Fruit fly (Drosophila melanogaster) whole organism, embryonic: ENCODE measurements around the gene CG34134.

Experiments used
- Atf3 ChIP-seq: fragments of 200-800 bp; sonication (Bioruptor generic); optimal IDR thresholded peaks from 3 replicates; lab custom pipeline; 2016; ENCODE audit warnings: missing biosample characterization, missing genetic modification characterization
- CG10209 ChIP-seq: fragments of 200-800 bp; sonication (Bioruptor generic); optimal IDR thresholded peaks from 3 replicates; lab custom pipeline; 2017; ENCODE audit warnings: missing biosample characterization, mild to moderate bottlenecking, missing genetic modification characterization, missing genetic modification reagents
- CG12391 ChIP-seq: fragments of 200-800 bp; sonication (Bioruptor generic); optimal IDR thresholded peaks from 3 replicates; lab custom pipeline; 2018; ENCODE audit warnings: missing biosample characterization, mild to moderate bottlenecking, missing genetic modification characterization, moderate library complexity
- CG12744 ChIP-seq: fragments of 200-800 bp; sonication (Bioruptor generic); optimal IDR thresholded peaks from 2 replicates; lab custom pipeline; 2016; ENCODE audit warnings: missing biosample characterization, missing genetic modification characterization
- CG13424 ChIP-seq: fragments of 200-800 bp; sonication (Bioruptor generic); optimal IDR thresholded peaks from 2 replicates; lab custom pipeline; 2019; ENCODE audit warnings: missing biosample characterization, mild to moderate bottlenecking, missing genetic modification characterization, moderate library complexity
- CG14667 ChIP-seq: fragments of 200-800 bp; sonication (Bioruptor generic); IDR thresholded peaks from 2 replicates; pipeline ENCODE4 v1.3.6; 2022; ENCODE audit warnings: missing biosample characterization, missing genetic modification characterization
- CG14710 ChIP-seq: fragments of 200-800 bp; sonication (Bioruptor generic); optimal IDR thresholded peaks from 3 replicates; lab custom pipeline; 2019; ENCODE audit warnings: missing biosample characterization, mild to moderate bottlenecking, missing genetic modification characterization, moderate library complexity
- CG1602 ChIP-seq: fragments of 200-800 bp; sonication (Bioruptor generic); optimal IDR thresholded peaks from 3 replicates; lab custom pipeline; 2016; ENCODE audit warnings: missing biosample characterization, missing genetic modification characterization
- CG1603 ChIP-seq: fragments of 200-800 bp; sonication (Bioruptor generic); optimal IDR thresholded peaks from 2 replicates; lab custom pipeline; 2019; ENCODE audit warnings: missing biosample characterization, mild to moderate bottlenecking, missing genetic modification characterization, moderate library complexity
- CG17361 ChIP-seq: fragments of 200-800 bp; sonication (Bioruptor generic); IDR thresholded peaks from 3 replicates; pipeline ENCODE4 v1.3.6; 2022; ENCODE audit warnings: missing biosample characterization, missing genetic modification characterization
- CG30020 ChIP-seq: fragments of 200-800 bp; optimal IDR thresholded peaks from 2 replicates; lab custom pipeline; 2019; ENCODE audit warnings: missing biosample characterization, mild to moderate bottlenecking, missing genetic modification characterization, moderate library complexity
- CG33213 ChIP-seq: fragments of 200-800 bp; sonication (Bioruptor generic); optimal IDR thresholded peaks from 3 replicates; lab custom pipeline; 2016; ENCODE audit warnings: missing biosample characterization, missing genetic modification characterization
- CG34422 ChIP-seq: fragments of 200-800 bp; sonication (Bioruptor generic); IDR thresholded peaks from 3 replicates; pipeline ENCODE4 v1.3.6; 2022; ENCODE audit warnings: missing biosample characterization, missing genetic modification characterization
- CrebB ChIP-seq: fragments of 200-800 bp; sonication (Bioruptor generic); optimal IDR thresholded peaks from 3 replicates; lab custom pipeline; 2018; ENCODE audit warnings: missing biosample characterization, mild to moderate bottlenecking, missing genetic modification characterization
- D ChIP-seq, 2 experiments: fragments of 200-800 bp in 1 of 2; fragments of >200 bp in 1 of 2; sonication (Bioruptor generic) in 1 of 2; optimal IDR thresholded peaks; 2 replicates in 1 of 2; 3 replicates in 1 of 2; lab custom pipeline; 2017; ENCODE audit warnings: mild to moderate bottlenecking in 1 of 2, missing biosample characterization in 1 of 2, missing genetic modification characterization in 1 of 2, missing genetic modification reagents in 1 of 2
- Deaf1 ChIP-seq: fragments of 200-800 bp; optimal IDR thresholded peaks from 3 replicates; lab custom pipeline; 2019; ENCODE audit warnings: missing biosample characterization, mild to moderate bottlenecking, missing genetic modification characterization, moderate library complexity
- Dip2 ChIP-seq: fragments of 200-800 bp; sonication (Bioruptor generic); IDR thresholded peaks from 2 replicates; pipeline ENCODE4 v1.3.6; 2022; ENCODE audit warnings: missing biosample characterization, missing genetic modification characterization
- Doc3 ChIP-seq: fragments of 200-800 bp; sonication (Bioruptor generic); IDR thresholded peaks from 3 replicates; pipeline ENCODE4 v1.3.6; 2022; ENCODE audit warnings: missing biosample characterization, missing genetic modification characterization; ENCODE audit not compliant: partially characterized antibody
- Hr3 ChIP-seq: fragments of 200-800 bp; sonication (Bioruptor generic); optimal IDR thresholded peaks from 3 replicates; lab custom pipeline; 2016; ENCODE audit warnings: missing biosample characterization, missing genetic modification characterization
- Lpt ChIP-seq: fragments of >200 bp; optimal IDR thresholded peaks from 2 replicates; lab custom pipeline; 2018; ENCODE audit warnings: missing biosample characterization, missing genetic modification characterization
- NC2β ChIP-seq: fragments of 200-800 bp; sonication (Bioruptor generic); optimal IDR thresholded peaks from 2 replicates; lab custom pipeline; 2016; ENCODE audit warnings: missing biosample characterization, missing genetic modification characterization
- Neu2 ChIP-seq: fragments of 200-800 bp; sonication (Bioruptor generic); optimal IDR thresholded peaks from 3 replicates; lab custom pipeline; 2016; ENCODE audit warnings: missing biosample characterization, missing genetic modification characterization, borderline replicate concordance
- Pdp1 ChIP-seq, 2 experiments: fragments of 200-800 bp; sonication (Bioruptor generic); optimal IDR thresholded peaks; 3 replicates each; lab custom pipeline; 2016; ENCODE audit warnings: missing biosample characterization in 2 of 2, missing genetic modification characterization in 2 of 2, mild to moderate bottlenecking in 1 of 2, moderate library complexity in 1 of 2
- Sry-δ ChIP-seq: fragments of 200-800 bp; sonication (Bioruptor generic); optimal IDR thresholded peaks from 2 replicates; lab custom pipeline; 2016; ENCODE audit warnings: missing biosample characterization, missing genetic modification characterization
- al ChIP-seq: fragments of 200-800 bp; sonication (Bioruptor generic); IDR thresholded peaks from 2 replicates; pipeline ENCODE4 v1.3.6; 2022; ENCODE audit warnings: missing biosample characterization, missing genetic modification characterization
- cas ChIP-seq: fragments of 200-800 bp; sonication (Bioruptor generic); IDR thresholded peaks from 2 replicates; pipeline ENCODE4 v1.3.6; 2022; ENCODE audit warnings: missing biosample characterization, missing genetic modification characterization
- da ChIP-seq: fragments of 200-800 bp; sonication (Bioruptor generic); optimal IDR thresholded peaks from 2 replicates; lab custom pipeline; 2016; ENCODE audit warnings: missing biosample characterization, missing genetic modification characterization
- exex ChIP-seq: fragments of 200-800 bp; sonication (Bioruptor generic); optimal IDR thresholded peaks from 4 replicates; lab custom pipeline; 2018; ENCODE audit warnings: missing biosample characterization, mild to moderate bottlenecking, missing genetic modification characterization, moderate library complexity
- eyg ChIP-seq: fragments of 200-800 bp; sonication (Bioruptor generic); optimal IDR thresholded peaks from 3 replicates; lab custom pipeline; 2016; ENCODE audit warnings: missing biosample characterization, missing genetic modification characterization
- fd96Cb ChIP-seq: fragments of 200-800 bp; sonication (Bioruptor generic); optimal IDR thresholded peaks from 2 replicates; lab custom pipeline; 2018; ENCODE audit warnings: missing biosample characterization, mild to moderate bottlenecking, missing genetic modification characterization, moderate library complexity
- gt ChIP-seq: fragments of 200-800 bp; sonication (Bioruptor generic); IDR thresholded peaks from 2 replicates; pipeline ENCODE4 v1.3.6; 2022; ENCODE audit warnings: missing biosample characterization, missing genetic modification characterization
- hkb ChIP-seq, 2 experiments: fragments of 200-800 bp in 1 of 2; fragments of >200 bp in 1 of 2; sonication (Bioruptor generic) in 1 of 2; IDR thresholded peaks in 1 of 2; optimal IDR thresholded peaks in 1 of 2; 2 replicates each; pipeline versions ENCODE4 v1.3.6 to Lab custom; 2017 to 2022; ENCODE audit warnings: missing biosample characterization in 1 of 2, missing genetic modification characterization in 1 of 2
- jumu ChIP-seq: fragments of 200-800 bp; sonication (Bioruptor generic); optimal IDR thresholded peaks from 3 replicates; lab custom pipeline; 2016; ENCODE audit warnings: missing biosample characterization, missing genetic modification characterization
- kah ChIP-seq: fragments of 200-800 bp; sonication (Bioruptor generic); optimal IDR thresholded peaks from 2 replicates; lab custom pipeline; 2018; ENCODE audit warnings: missing biosample characterization, mild to moderate bottlenecking, missing genetic modification characterization
- kni ChIP-seq: fragments of 200-800 bp; sonication (Bioruptor generic); optimal IDR thresholded peaks from 3 replicates; lab custom pipeline; 2017; ENCODE audit warnings: mild to moderate bottlenecking, missing biosample characterization, missing genetic modification reagents, missing genetic modification characterization
- mld ChIP-seq: fragments of 200-800 bp; sonication (Bioruptor generic); IDR thresholded peaks from 3 replicates; pipeline ENCODE4 v1.3.6; 2022; ENCODE audit warnings: missing biosample characterization, missing genetic modification characterization; ENCODE audit not compliant: partially characterized antibody
- odd ChIP-seq: fragments of 200-800 bp; sonication (Bioruptor generic); optimal IDR thresholded peaks from 2 replicates; lab custom pipeline; 2017; ENCODE audit warnings: missing biosample characterization, mild to moderate bottlenecking, missing genetic modification characterization
- pan ChIP-seq, 4 experiments: fragments of >200 bp in 3 of 4; fragments of 200-800 bp in 1 of 4; sonication (Bioruptor generic) in 1 of 4; optimal IDR thresholded peaks in 3 of 4; IDR thresholded peaks in 1 of 4; 2 replicates each; pipeline versions ENCODE4 v1.3.6 to Lab custom; 2017 to 2022; ENCODE audit warnings: missing biosample characterization in 2 of 4, missing genetic modification characterization in 2 of 4, mixed read lengths in 1 of 4
- pb ChIP-seq: fragments of 200-800 bp; sonication (Bioruptor generic); optimal IDR thresholded peaks from 3 replicates; lab custom pipeline; 2016; ENCODE audit warnings: missing biosample characterization, missing genetic modification characterization
- pros ChIP-seq: fragments of 200-800 bp; sonication (Bioruptor generic); optimal IDR thresholded peaks from 3 replicates; lab custom pipeline; 2019; ENCODE audit warnings: missing biosample characterization, mild to moderate bottlenecking, missing genetic modification characterization, moderate library complexity
- psq ChIP-seq: fragments of 200-800 bp; sonication (Bioruptor generic); optimal IDR thresholded peaks from 2 replicates; lab custom pipeline; 2017; ENCODE audit warnings: missing biosample characterization, missing genetic modification characterization
- pum ChIP-seq: fragments of 200-800 bp; sonication (Bioruptor generic); optimal IDR thresholded peaks from 2 replicates; lab custom pipeline; 2016; ENCODE audit warnings: missing biosample characterization, missing genetic modification characterization
- sd ChIP-seq: fragments of 200-800 bp; sonication (Bioruptor generic); optimal IDR thresholded peaks from 3 replicates; lab custom pipeline; 2018; ENCODE audit warnings: missing biosample characterization, mild to moderate bottlenecking, missing genetic modification characterization, moderate library complexity
- sens-2 ChIP-seq: fragments of 200-800 bp; sonication (Bioruptor generic); IDR thresholded peaks from 2 replicates; pipeline ENCODE4 v1.3.6; 2022; ENCODE audit warnings: missing biosample characterization, missing genetic modification characterization
- tna ChIP-seq: fragments of 200-800 bp; sonication (Bioruptor generic); IDR thresholded peaks from 2 replicates; pipeline ENCODE4 v1.3.6; 2022; ENCODE audit warnings: missing biosample characterization, missing genetic modification characterization; ENCODE audit not compliant: partially characterized antibody
- tup ChIP-seq: fragments of 200-800 bp; sonication (Bioruptor generic); optimal IDR thresholded peaks from 2 replicates; lab custom pipeline; 2016; ENCODE audit warnings: missing biosample characterization, mild to moderate bottlenecking, missing genetic modification characterization, moderate library complexity
- unpg ChIP-seq: fragments of 200-800 bp; sonication (Bioruptor generic); optimal IDR thresholded peaks from 3 replicates; lab custom pipeline; 2018; ENCODE audit warnings: missing biosample characterization, mild to moderate bottlenecking, missing genetic modification characterization, moderate library complexity
- vvl ChIP-seq: fragments of 200-800 bp; sonication (Bioruptor generic); IDR thresholded peaks from 2 replicates; pipeline ENCODE4 v1.3.6; 2022; ENCODE audit warnings: missing biosample characterization, missing genetic modification characterization
- wek ChIP-seq: fragments of 200-800 bp; sonication (Bioruptor generic); optimal IDR thresholded peaks from 3 replicates; lab custom pipeline; 2018; ENCODE audit warnings: missing biosample characterization, mild to moderate bottlenecking, missing genetic modification characterization, moderate library complexity

CG34134 gene

DNA sequence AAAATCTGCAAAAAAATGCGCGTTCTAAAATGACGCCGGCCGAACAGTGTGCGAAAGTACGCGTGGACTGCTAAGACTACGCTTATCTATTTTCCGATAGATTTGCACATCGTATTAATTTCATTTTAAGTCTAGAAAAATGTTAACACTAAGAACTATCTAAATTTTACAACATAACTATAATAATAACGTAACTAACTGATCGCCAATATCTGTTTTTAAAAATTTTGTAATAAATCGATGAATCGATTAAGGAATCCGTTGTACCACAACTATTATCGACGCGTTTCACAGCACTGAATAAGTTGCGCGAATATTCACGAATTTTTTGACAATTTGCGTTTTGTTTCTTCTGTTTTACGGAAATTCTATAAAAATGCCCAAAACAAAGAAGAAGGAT, 20.5 kb upstream of the CG34134 start, which contains the start of gene Ssb-c31a (continued):
- TF ChIP-seq tna (GFP tag; lab: Robert Waterston, UW), result no peak
- peak; percentile 57 for TF ChIP-seq CG12391
- peak; percentile 14 for TF ChIP-seq odd
- no peak for TF ChIP-seq kni (GFP tag; lab: Kevin White, UChicago)
- TF ChIP-seq jumu, result peak; percentile 7
- peak; percentile 35 for TF ChIP-seq exex (tag; lab: Kevin White, UChicago)
- TF ChIP-seq al (GFP tag; lab: Robert Waterston, UW), result peak; percentile 42; the same call in 1 of the 2 replicates
- no peak for TF ChIP-seq eyg (GFP tag; lab: Kevin White, UChicago)
- no peak for TF ChIP-seq D (optimal IDR thresholded peaks at IDR 0.05; lab: Kevin White, UChicago)
- no peak for TF ChIP-seq D (GFP tag; optimal IDR thresholded peaks at IDR 0.05; lab: Kevin White, UChicago)
- TF ChIP-seq CG34422 (GFP tag; lab: Robert Waterston, UW), result peak; percentile 29; the same call in 1 of the 3 replicates
- no peak for TF ChIP-seq Neu2 (GFP tag; lab: Kevin White, UChicago)
- peak; percentile 56 for TF ChIP-seq CG30020 (tag; lab: Kevin White, UChicago)
- no peak for TF ChIP-seq CG14667 (GFP tag; lab: Robert Waterston, UW)
- TF ChIP-seq CG10209 (GFP tag; lab: Kevin White, UChicago), result peak; percentile 40
- TF ChIP-seq CG12744, result peak; percentile 35
- TF ChIP-seq Atf3 (GFP tag; lab: Kevin White, UChicago), result no peak
- peak; percentile 56 for TF ChIP-seq CG1603 (tag; lab: Kevin White, UChicago)
- peak; percentile 35 for TF ChIP-seq CG1602 (GFP tag; lab: Kevin White, UChicago)
- TF ChIP-seq Deaf1 (tag; lab: Kevin White, UChicago), result no peak
- TF ChIP-seq pb (GFP tag; lab: Kevin White, UChicago), result no peak
- no peak for TF ChIP-seq pros
- TF ChIP-seq NC2β (GFP tag; lab: Kevin White, UChicago), result peak; percentile 27
- TF ChIP-seq Hr3, result peak; percentile 18
- no peak for TF ChIP-seq psq (GFP tag; lab: Kevin White, UChicago)
- no peak for TF ChIP-seq sens-2 (GFP tag; lab: Robert Waterston, UW)
- TF ChIP-seq Sry-δ (GFP tag; lab: Kevin White, UChicago), result peak; percentile 84
- TF ChIP-seq gt (GFP tag; lab: Robert Waterston, UW), result no peak
- no peak for TF ChIP-seq da (GFP tag; lab: Kevin White, UChicago)
- peak; percentile 56 to 61 for TF ChIP-seq Pdp1 (GFP tag; optimal IDR thresholded peaks at IDR 0.05; lab: Kevin White, UChicago)
- no peak for TF ChIP-seq mld (GFP tag; lab: Robert Waterston, UW)
- TF ChIP-seq Doc3 (GFP tag; lab: Robert Waterston, UW), result peak; percentile 87
- no peak; the same call in 1 of the 2 replicates for TF ChIP-seq vvl (GFP tag; lab: Robert Waterston, UW)
- peak; percentile 71 for TF ChIP-seq CG14710 (tag; lab: Kevin White, UChicago)
- TF ChIP-seq fd96Cb, result no peak
- no peak for TF ChIP-seq cas (GFP tag; lab: Robert Waterston, UW)
- no peak for TF ChIP-seq hkb (optimal IDR thresholded peaks at IDR 0.05; lab: Kevin White, UChicago)
- 0 out of 2 replicates have a peak, but pooled peaks have one; percentile 34 for TF ChIP-seq hkb (GFP tag; IDR thresholded peaks at IDR 0.05; lab: Robert Waterston, UW)
- no peak for TF ChIP-seq wek (GFP tag; lab: Kevin White, UChicago)
- TF ChIP-seq pan (optimal IDR thresholded peaks at IDR 0.05; lab: Kevin White, UChicago), result no peak
- no peak for TF ChIP-seq pan (GFP tag; optimal IDR thresholded peaks at IDR 0.05 in 1 of 2, IDR thresholded peaks at IDR 0.05 in 1 of 2)
- TF ChIP-seq CrebB, result peak; percentile 27
- peak; percentile 52 for TF ChIP-seq CG13424 (tag; lab: Kevin White, UChicago)
- TF ChIP-seq sd (tag; lab: Kevin White, UChicago), result peak; percentile 61
- TF ChIP-seq pum (GFP tag; lab: Kevin White, UChicago), result peak; percentile 59
- TF ChIP-seq Lpt (GFP tag; lab: Kevin White, UChicago), result no peak
- peak; percentile 10 for TF ChIP-seq CG33213 (GFP tag; lab: Kevin White, UChicago)
- TF ChIP-seq Dip2, result no peak
- TF ChIP-seq CG17361, result peak; percentile 59; the same call in 2 of the 3 replicates
- peak; percentile 28 for TF ChIP-seq tup
- TF ChIP-seq kah (GFP tag; lab: Kevin White, UChicago), result no peak
- TF ChIP-seq unpg (GFP tag; lab: Kevin White, UChicago), result peak; percentile 38
